Fruit fly (Drosophila melanogaster) whole organism, embryonic: ENCODE measurements around the gene CG31195.

Experiments used
- Abd-B ChIP-seq: fragments of 200-800 bp; sonication (Bioruptor generic); optimal IDR thresholded peaks from 2 replicates; lab custom pipeline; 2018; ENCODE audit warnings: missing biosample characterization, mild to moderate bottlenecking, missing genetic modification characterization, moderate library complexity
- C15 ChIP-seq: fragments of 200-800 bp; sonication (Bioruptor generic); IDR thresholded peaks from 3 replicates; pipeline ENCODE4 v1.3.6; 2022; ENCODE audit warnings: missing biosample characterization, missing genetic modification characterization
- CG7372 ChIP-seq: fragments of 200-800 bp; sonication (Bioruptor generic); IDR thresholded peaks from 2 replicates; pipeline ENCODE4 v1.3.6; 2022; ENCODE audit warnings: missing biosample characterization, missing genetic modification characterization
- Doc2 ChIP-seq: fragments of 200-800 bp; sonication (Bioruptor generic); IDR thresholded peaks from 2 replicates; pipeline ENCODE4 v1.3.6; 2022; ENCODE audit warnings: missing biosample characterization, missing genetic modification characterization
- PHDP ChIP-seq: fragments of 200-800 bp; sonication (Bioruptor generic); optimal IDR thresholded peaks from 3 replicates; lab custom pipeline; 2018; ENCODE audit warnings: missing biosample characterization, mild to moderate bottlenecking, missing genetic modification characterization, moderate library complexity
- Vsx1 ChIP-seq: fragments of 200-800 bp; sonication (Bioruptor generic); optimal IDR thresholded peaks from 2 replicates; lab custom pipeline; 2017; ENCODE audit warnings: missing biosample characterization, mild to moderate bottlenecking, missing genetic modification characterization, missing genetic modification reagents
- sna ChIP-seq: fragments of 200-800 bp; sonication (Bioruptor generic); IDR thresholded peaks from 2 replicates; pipeline ENCODE4 v1.3.6; 2022; ENCODE audit warnings: missing biosample characterization, missing genetic modification characterization; ENCODE audit not compliant: partially characterized antibody

- no peak for TF ChIP-seq Vsx1 (GFP tag; lab: Kevin White, UChicago)
- no peak for TF ChIP-seq CG7372 (GFP tag; lab: Robert Waterston, UW)
- no peak for TF ChIP-seq C15 (GFP tag; lab: Robert Waterston, UW)
- no peak for TF ChIP-seq Abd-B (GFP tag; lab: Kevin White, UChicago)
- no peak for TF ChIP-seq Doc2 (GFP tag; lab: Robert Waterston, UW)
- TF ChIP-seq PHDP (tag; lab: Kevin White, UChicago) = no peak
- no peak for TF ChIP-seq sna (GFP tag; lab: Robert Waterston, UW)
Measured at dm6 chr3R:20756429-20756828, 5.7 kb downstream of the CG31195 start, which contains the start of gene Syp.
